Fruit fly (Drosophila melanogaster) whole organism, embryonic: ENCODE measurements around the gene CG7789.

ENCODE experiments used
- ATbp ChIP-seq: fragments of 200-800 bp; sonication (Bioruptor generic); optimal IDR thresholded peaks from 2 replicates; lab custom pipeline; 2017; ENCODE audit warnings: missing biosample characterization, mild to moderate bottlenecking, missing genetic modification characterization, missing genetic modification reagents
- Atf6 ChIP-seq: fragments of 200-800 bp; sonication (Bioruptor generic); IDR thresholded peaks from 2 replicates; pipeline ENCODE4 v1.3.6; 2022; ENCODE audit warnings: missing biosample characterization, missing genetic modification characterization
- B-H1 ChIP-seq: fragments of 200-800 bp; sonication (Bioruptor generic); IDR thresholded peaks from 3 replicates; pipeline ENCODE4 v1.3.6; 2022; ENCODE audit warnings: missing biosample characterization, missing genetic modification characterization
- BtbVII ChIP-seq: fragments of 200-800 bp; sonication (Bioruptor generic); optimal IDR thresholded peaks from 3 replicates; lab custom pipeline; 2017; ENCODE audit warnings: missing biosample characterization, mild to moderate bottlenecking, missing genetic modification characterization
- CG1024 ChIP-seq: fragments of 200-800 bp; sonication (Bioruptor generic); IDR thresholded peaks from 2 replicates; pipeline ENCODE4 v1.3.6; 2022; ENCODE audit warnings: missing biosample characterization, missing genetic modification characterization
- CG13287 ChIP-seq: fragments of 200-800 bp; sonication (Bioruptor generic); IDR thresholded peaks from 2 replicates; pipeline ENCODE4 v1.3.6; 2022; ENCODE audit warnings: missing biosample characterization, missing genetic modification characterization; ENCODE audit not compliant: partially characterized antibody
- CG14710 ChIP-seq: fragments of 200-800 bp; sonication (Bioruptor generic); optimal IDR thresholded peaks from 3 replicates; lab custom pipeline; 2019; ENCODE audit warnings: missing biosample characterization, mild to moderate bottlenecking, missing genetic modification characterization, moderate library complexity
- CG18011 ChIP-seq: fragments of 200-800 bp; sonication (Bioruptor generic); optimal IDR thresholded peaks from 2 replicates; lab custom pipeline; 2017; ENCODE audit warnings: missing biosample characterization, missing genetic modification characterization, mild to moderate bottlenecking, moderate library complexity, missing genotype
- CG18262 ChIP-seq: fragments of 200-800 bp; optimal IDR thresholded peaks from 3 replicates; lab custom pipeline; 2019; ENCODE audit warnings: missing biosample characterization, mild to moderate bottlenecking, missing genetic modification characterization, moderate library complexity
- CG2202 ChIP-seq: fragments of 200-800 bp; sonication (Bioruptor generic); optimal IDR thresholded peaks from 2 replicates; lab custom pipeline; 2018; ENCODE audit warnings: missing biosample characterization, mild to moderate bottlenecking, missing genetic modification characterization
- CG33557 ChIP-seq: fragments of 200-800 bp; sonication (Bioruptor generic); optimal IDR thresholded peaks from 2 replicates; lab custom pipeline; 2019; ENCODE audit warnings: missing biosample characterization, mild to moderate bottlenecking, missing genetic modification characterization, moderate library complexity
- CG3838 ChIP-seq: fragments of 200-800 bp; sonication (Bioruptor generic); optimal IDR thresholded peaks from 3 replicates; lab custom pipeline; 2016; ENCODE audit warnings: missing biosample characterization, missing genetic modification characterization
- CG4404 ChIP-seq: fragments of 200-800 bp; sonication (Bioruptor generic); IDR thresholded peaks from 2 replicates; pipeline ENCODE4 v1.3.6; 2022; ENCODE audit warnings: missing biosample characterization, missing genetic modification characterization
- CG5953 ChIP-seq: fragments of 200-800 bp; sonication (Bioruptor generic); IDR thresholded peaks from 2 replicates; pipeline ENCODE4 v1.3.6; 2022; ENCODE audit warnings: missing biosample characterization, missing genetic modification characterization
- CG6254 ChIP-seq: fragments of 200-800 bp; sonication (Bioruptor generic); optimal IDR thresholded peaks from 3 replicates; lab custom pipeline; 2017; ENCODE audit warnings: mild to moderate bottlenecking, missing biosample characterization, missing genetic modification reagents, missing genetic modification characterization
- CG6854 ChIP-seq: fragments of 200-800 bp; sonication (Bioruptor generic); optimal IDR thresholded peaks from 3 replicates; lab custom pipeline; 2017; ENCODE audit warnings: missing biosample characterization, mild to moderate bottlenecking, missing genetic modification characterization
- CG7556 ChIP-seq: fragments of 200-800 bp; sonication (Bioruptor generic); optimal IDR thresholded peaks from 2 replicates; lab custom pipeline; 2017; ENCODE audit warnings: missing biosample characterization, mild to moderate bottlenecking, missing genetic modification characterization
- CG7963 ChIP-seq: fragments of 200-800 bp; sonication (Bioruptor generic); IDR thresholded peaks from 3 replicates; pipeline ENCODE4 v1.3.6; 2022; ENCODE audit warnings: missing biosample characterization, missing genetic modification characterization; ENCODE audit not compliant: partially characterized antibody
- CG8359 ChIP-seq: fragments of 200-800 bp; sonication (Bioruptor generic); optimal IDR thresholded peaks from 2 replicates; lab custom pipeline; 2017; ENCODE audit warnings: missing biosample characterization, mild to moderate bottlenecking, missing genetic modification characterization, borderline replicate concordance
- CG9817 ChIP-seq: fragments of 200-800 bp; sonication (Bioruptor generic); optimal IDR thresholded peaks from 2 replicates; lab custom pipeline; 2018; ENCODE audit warnings: missing biosample characterization, mild to moderate bottlenecking, missing genetic modification characterization, moderate library complexity
- Chrac-16 ChIP-seq: fragments of 200-800 bp; sonication (Bioruptor generic); optimal IDR thresholded peaks from 3 replicates; lab custom pipeline; 2016; ENCODE audit warnings: missing biosample characterization, missing genetic modification characterization
- D19A ChIP-seq: fragments of 200-800 bp; optimal IDR thresholded peaks from 3 replicates; lab custom pipeline; 2019; ENCODE audit warnings: missing biosample characterization, mild to moderate bottlenecking, missing genetic modification characterization, moderate library complexity
- Dip2 ChIP-seq: fragments of 200-800 bp; sonication (Bioruptor generic); IDR thresholded peaks from 2 replicates; pipeline ENCODE4 v1.3.6; 2022; ENCODE audit warnings: missing biosample characterization, missing genetic modification characterization
- Doc3 ChIP-seq: fragments of 200-800 bp; sonication (Bioruptor generic); IDR thresholded peaks from 3 replicates; pipeline ENCODE4 v1.3.6; 2022; ENCODE audit warnings: missing biosample characterization, missing genetic modification characterization; ENCODE audit not compliant: partially characterized antibody
- E2f2 ChIP-seq: fragments of 200-800 bp; sonication (Bioruptor generic); IDR thresholded peaks from 2 replicates; pipeline ENCODE4 v1.3.6; 2022; ENCODE audit warnings: missing biosample characterization, missing genetic modification characterization
- ERR ChIP-seq: fragments of 200-800 bp; sonication (Bioruptor generic); optimal IDR thresholded peaks from 2 replicates; lab custom pipeline; 2016; ENCODE audit warnings: missing biosample characterization, missing genetic modification characterization
- Hand ChIP-seq: fragments of 200-800 bp; sonication (Bioruptor generic); optimal IDR thresholded peaks from 2 replicates; lab custom pipeline; 2017; ENCODE audit warnings: mild to moderate bottlenecking, missing biosample characterization, missing genetic modification reagents, missing genetic modification characterization
- Hr51 ChIP-seq, 2 experiments: fragments of 200-800 bp; sonication (Bioruptor generic); optimal IDR thresholded peaks; 2 replicates in 1 of 2; 3 replicates in 1 of 2; lab custom pipeline; 2016 to 2018; ENCODE audit warnings: missing biosample characterization in 2 of 2, missing genetic modification characterization in 2 of 2, mild to moderate bottlenecking in 1 of 2, moderate library complexity in 1 of 2
- Lim3 ChIP-seq: fragments of 200-800 bp; sonication (Bioruptor generic); IDR thresholded peaks from 2 replicates; pipeline ENCODE4 v1.3.6; 2022; ENCODE audit warnings: missing biosample characterization, missing genetic modification characterization
- MESR4 ChIP-seq: fragments of 200-800 bp; sonication (Bioruptor generic); optimal IDR thresholded peaks from 2 replicates; lab custom pipeline; 2018; ENCODE audit warnings: missing biosample characterization, mild to moderate bottlenecking, missing genetic modification characterization, moderate library complexity
- Nf-YA ChIP-seq: fragments of 200-800 bp; sonication (Bioruptor generic); IDR thresholded peaks from 2 replicates; pipeline ENCODE4 v1.3.6; 2022; ENCODE audit warnings: missing biosample characterization, missing genetic modification characterization
- Ptx1 ChIP-seq: fragments of 200-800 bp; sonication (Bioruptor generic); IDR thresholded peaks from 2 replicates; pipeline ENCODE4 v1.3.6; 2022; ENCODE audit warnings: missing biosample characterization, missing genetic modification characterization
- bowl ChIP-seq: fragments of 200-800 bp; sonication (Bioruptor generic); IDR thresholded peaks from 2 replicates; pipeline ENCODE4 v1.3.6; 2022; ENCODE audit warnings: missing biosample characterization, missing genetic modification characterization
- chn ChIP-seq: fragments of 200-800 bp; sonication (Bioruptor generic); optimal IDR thresholded peaks from 2 replicates; lab custom pipeline; 2016; ENCODE audit warnings: missing biosample characterization, missing genetic modification characterization
- ci ChIP-seq: fragments of 200-800 bp; sonication (Bioruptor generic); IDR thresholded peaks from 3 replicates; pipeline ENCODE4 v1.3.6; 2022; ENCODE audit warnings: missing biosample characterization, missing genetic modification characterization
- danr ChIP-seq: fragments of 200-800 bp; sonication (Bioruptor generic); IDR thresholded peaks from 2 replicates; pipeline ENCODE4 v1.3.6; 2022; ENCODE audit warnings: missing biosample characterization, missing genetic modification characterization
- exex ChIP-seq: fragments of 200-800 bp; sonication (Bioruptor generic); optimal IDR thresholded peaks from 4 replicates; lab custom pipeline; 2018; ENCODE audit warnings: missing biosample characterization, mild to moderate bottlenecking, missing genetic modification characterization, moderate library complexity
- gfzf ChIP-seq: fragments of 200-800 bp; sonication (Bioruptor generic); optimal IDR thresholded peaks from 2 replicates; lab custom pipeline; 2016; ENCODE audit warnings: missing biosample characterization, mild to moderate bottlenecking, missing genetic modification characterization, moderate library complexity
- hbn ChIP-seq: fragments of 200-800 bp; sonication (Bioruptor generic); IDR thresholded peaks from 2 replicates; pipeline ENCODE4 v1.3.6; 2022; ENCODE audit warnings: missing biosample characterization, missing genetic modification characterization; ENCODE audit not compliant: partially characterized antibody
- jing ChIP-seq: fragments of 200-800 bp; sonication (Bioruptor generic); optimal IDR thresholded peaks from 2 replicates; lab custom pipeline; 2018; ENCODE audit warnings: missing biosample characterization, mild to moderate bottlenecking, missing genetic modification characterization
- kah ChIP-seq: fragments of 200-800 bp; sonication (Bioruptor generic); optimal IDR thresholded peaks from 2 replicates; lab custom pipeline; 2018; ENCODE audit warnings: missing biosample characterization, mild to moderate bottlenecking, missing genetic modification characterization
- lab ChIP-seq: fragments of 200-800 bp; sonication (Bioruptor generic); optimal IDR thresholded peaks from 3 replicates; lab custom pipeline; 2017; ENCODE audit warnings: missing biosample characterization, missing genetic modification characterization, mild to moderate bottlenecking, moderate library complexity, missing genetic modification reagents
- nom ChIP-seq: fragments of 200-800 bp; sonication (Bioruptor generic); optimal IDR thresholded peaks from 2 replicates; lab custom pipeline; 2017; ENCODE audit warnings: missing biosample characterization, missing genetic modification characterization, mild to moderate bottlenecking, moderate library complexity, missing genetic modification reagents
- onecut ChIP-seq: fragments of 200-800 bp; sonication (Bioruptor generic); IDR thresholded peaks from 2 replicates; pipeline ENCODE4 v1.3.6; 2022; ENCODE audit warnings: missing biosample characterization, missing genetic modification characterization
- pnt ChIP-seq: fragments of 200-800 bp; sonication (Bioruptor generic); optimal IDR thresholded peaks from 3 replicates; lab custom pipeline; 2016; ENCODE audit warnings: missing biosample characterization, missing genetic modification characterization
- pzg ChIP-seq: fragments of 200-800 bp; sonication (Bioruptor generic); optimal IDR thresholded peaks from 3 replicates; lab custom pipeline; 2018; ENCODE audit warnings: missing biosample characterization, mild to moderate bottlenecking, missing genetic modification characterization, moderate library complexity
- sob ChIP-seq: fragments of 200-800 bp; sonication (Bioruptor generic); IDR thresholded peaks from 2 replicates; pipeline ENCODE4 v1.3.6; 2022; ENCODE audit warnings: missing biosample characterization, missing genetic modification characterization
- tgo ChIP-seq: fragments of 200-800 bp; sonication (Bioruptor generic); IDR thresholded peaks from 3 replicates; pipeline ENCODE4 v1.3.6; 2022; ENCODE audit warnings: missing biosample characterization, missing genetic modification characterization
- ttk ChIP-seq: fragments of 200-800 bp; sonication (Bioruptor generic); IDR thresholded peaks from 2 replicates; pipeline ENCODE4 v2.1.2; 2022; ENCODE audit warnings: missing biosample characterization, missing genetic modification characterization
- vnd ChIP-seq: fragments of 200-800 bp; sonication (Bioruptor generic); IDR thresholded peaks from 3 replicates; pipeline ENCODE4 v1.3.6; 2022; ENCODE audit warnings: missing biosample characterization, missing genetic modification characterization; ENCODE audit not compliant: partially characterized antibody

Gene CG7789

dm6 chr3R:29771645-29772089, 31.3 kb upstream of the CG7789 start (continued):
- peak; percentile 65 for TF ChIP-seq Hand (GFP tag; lab: Kevin White, UChicago)
- TF ChIP-seq ERR (GFP tag; lab: Kevin White, UChicago): no peak
- TF ChIP-seq CG2202: peak; percentile 13
- peak; percentile 85 for TF ChIP-seq CG3838 (GFP tag; lab: Kevin White, UChicago)
- TF ChIP-seq CG33557 (GFP tag; lab: Kevin White, UChicago): no peak
- TF ChIP-seq Dip2 (GFP tag; lab: Robert Waterston, UW): no peak
- TF ChIP-seq CG6254 (GFP tag; lab: Kevin White, UChicago): no peak
- TF ChIP-seq MESR4 (GFP tag; lab: Kevin White, UChicago): no peak
- no peak for TF ChIP-seq Ptx1 (GFP tag; lab: Robert Waterston, UW)
- TF ChIP-seq D19A (tag; lab: Kevin White, UChicago): peak; percentile 17
- TF ChIP-seq CG13287 (GFP tag; lab: Robert Waterston, UW): peak; percentile 68
- peak; percentile 42; the same call in 1 of the 2 replicates for TF ChIP-seq hbn
- no peak for TF ChIP-seq danr (GFP tag; lab: Robert Waterston, UW)
- TF ChIP-seq ci (GFP tag; lab: Robert Waterston, UW): peak; percentile 61; the same call in 2 of the 3 replicates
- no peak; the same call in 2 of the 3 replicates for TF ChIP-seq B-H1 (GFP tag; lab: Robert Waterston, UW)
- peak; percentile 89 for TF ChIP-seq kah (GFP tag; lab: Kevin White, UChicago)
- TF ChIP-seq Nf-YA (GFP tag; lab: Robert Waterston, UW): no peak
- TF ChIP-seq jing: no peak
- no peak for TF ChIP-seq gfzf
- no peak for TF ChIP-seq CG9817
- TF ChIP-seq exex (tag; lab: Kevin White, UChicago): no peak
- TF ChIP-seq tgo (GFP tag; lab: Robert Waterston, UW): no peak; the same call in 2 of the 3 replicates
- TF ChIP-seq BtbVII: peak; percentile 6
- TF ChIP-seq lab: peak; percentile 17
- TF ChIP-seq CG7963 (GFP tag; lab: Robert Waterston, UW): no peak
- TF ChIP-seq sob (GFP tag; lab: Robert Waterston, UW): no peak
- TF ChIP-seq CG5953 (GFP tag; lab: Robert Waterston, UW): 0 out of 2 replicates have a peak, but pooled peaks have one; percentile 38
- no peak for TF ChIP-seq ttk (GFP tag; lab: Robert Waterston, UW)
- no peak for TF ChIP-seq vnd (GFP tag; lab: Robert Waterston, UW)
- TF ChIP-seq pnt (GFP tag; lab: Kevin White, UChicago): no peak
- TF ChIP-seq CG7556 (GFP tag; lab: Kevin White, UChicago): no peak
- no peak for TF ChIP-seq nom
- no peak for TF ChIP-seq CG18262
- TF ChIP-seq Doc3 (GFP tag; lab: Robert Waterston, UW): no peak
- TF ChIP-seq CG14710 (tag; lab: Kevin White, UChicago): no peak
- peak; percentile 31; the same call in 1 of the 2 replicates for TF ChIP-seq E2f2 (GFP tag; lab: Robert Waterston, UW)
- TF ChIP-seq CG18011 (GFP tag; lab: Kevin White, UChicago): no peak
- no peak for TF ChIP-seq CG8359 (GFP tag; lab: Kevin White, UChicago)
- TF ChIP-seq pzg (GFP tag; lab: Kevin White, UChicago): no peak
- no peak for TF ChIP-seq bowl (GFP tag; lab: Robert Waterston, UW)
- no peak for TF ChIP-seq Lim3
- TF ChIP-seq chn: no peak
- no peak for TF ChIP-seq CG1024 (GFP tag; lab: Robert Waterston, UW)
- peak; percentile 65 for TF ChIP-seq ATbp
- TF ChIP-seq Hr51 (GFP tag; optimal IDR thresholded peaks at IDR 0.05; lab: Kevin White, UChicago): peak in 1 of 2 experiments; percentile 4
- TF ChIP-seq onecut (GFP tag; lab: Robert Waterston, UW): no peak
- no peak for TF ChIP-seq Chrac-16 (GFP tag; lab: Kevin White, UChicago)
- no peak for TF ChIP-seq CG4404 (GFP tag; lab: Robert Waterston, UW)
- TF ChIP-seq Atf6 (GFP tag; lab: Robert Waterston, UW): no peak
- TF ChIP-seq CG6854: no peak
